Fruit fly (Drosophila melanogaster): ENCODE measurements around the gene Brd.

The Brd gene

dm6 chr3L:14982675-14983084 is 10.2 kb downstream of the Brd start, which contains the start of gene CG5114 (continued):
- TF ChIP-seq CG17568 (GFP tag; optimal IDR thresholded peaks at IDR 0.05): no peak
- peak; percentile 84 for TF ChIP-seq inv (GFP tag; IDR thresholded peaks at IDR 0.05; ENCODE audit: partially characterized antibody)
- no peak for TF ChIP-seq gce (GFP tag; IDR thresholded peaks at IDR 0.05)
- TF ChIP-seq CG4730 (GFP tag; IDR thresholded peaks at IDR 0.05): no peak
- TF ChIP-seq CG30431 (GFP tag; optimal IDR thresholded peaks at IDR 0.05): no peak
- TF ChIP-seq E2f1 (GFP tag; IDR thresholded peaks at IDR 0.05): no peak
- TF ChIP-seq wek (GFP tag; optimal IDR thresholded peaks at IDR 0.05): no peak
- peak; percentile 33 for TF ChIP-seq CG4424 (GFP tag; optimal IDR thresholded peaks at IDR 0.05)
- TF ChIP-seq CG6683 (GFP tag; optimal IDR thresholded peaks at IDR 0.05): no peak
- peak; percentile 22 for TF ChIP-seq CG9817 (tag; optimal IDR thresholded peaks at IDR 0.05)
- peak; percentile 43 for TF ChIP-seq Mad (GFP tag; optimal IDR thresholded peaks at IDR 0.05)
- TF ChIP-seq gsb-n (tag; optimal IDR thresholded peaks at IDR 0.05): peak; percentile 39
- peak; percentile 14 for TF ChIP-seq CG17359 (tag; optimal IDR thresholded peaks at IDR 0.05)
- no peak for TF ChIP-seq CG16779 (GFP tag; IDR thresholded peaks at IDR 0.05)
- TF ChIP-seq nom (GFP tag; optimal IDR thresholded peaks at IDR 0.05): no peak
- TF ChIP-seq Pdp1 (GFP tag; optimal IDR thresholded peaks at IDR 0.05): peak in 1 of 2 experiments; percentile 48
- TF ChIP-seq Gsc (GFP tag; IDR thresholded peaks at IDR 0.05): no peak
- TF ChIP-seq Ets65A (GFP tag): peak; percentile 32
- TF ChIP-seq NK7.1 (GFP tag; optimal IDR thresholded peaks at IDR 0.05): peak; percentile 4
- TF ChIP-seq CG5180 (GFP tag; optimal IDR thresholded peaks at IDR 0.05): no peak
- no peak for TF ChIP-seq bowl (GFP tag; IDR thresholded peaks at IDR 0.05)
- peak; percentile 99 for TF ChIP-seq CG10267 (tag; optimal IDR thresholded peaks at IDR 0.05)
- TF ChIP-seq knrl (GFP tag; IDR thresholded peaks at IDR 0.05; ENCODE audit: partially characterized antibody): peak; percentile 87
- TF ChIP-seq CG6254 (GFP tag; optimal IDR thresholded peaks at IDR 0.05): no peak
- TF ChIP-seq al (GFP tag; IDR thresholded peaks at IDR 0.05): peak; percentile 17; the same call in 1 of the 2 replicates
- no peak for TF ChIP-seq CG14667 (GFP tag; IDR thresholded peaks at IDR 0.05)
- TF ChIP-seq GATAe (GFP tag; conservative IDR thresholded peaks at IDR 0.05): no peak
- peak; percentile 17 for TF ChIP-seq gcm (GFP tag; optimal IDR thresholded peaks at IDR 0.05)
- TF ChIP-seq Ada2b (GFP tag; IDR thresholded peaks at IDR 0.05): no peak; the same call in 1 of the 2 replicates
- no peak for TF ChIP-seq z (GFP tag; IDR thresholded peaks at IDR 0.05)
- peak; percentile 36 for TF ChIP-seq CG3281 (GFP tag; optimal IDR thresholded peaks at IDR 0.05)
- TF ChIP-seq CG4360 (GFP tag; IDR thresholded peaks at IDR 0.05): no peak
- TF ChIP-seq dimm (GFP tag; IDR thresholded peaks at IDR 0.05): no peak
- TF ChIP-seq sens-2 (GFP tag; IDR thresholded peaks at IDR 0.05): no peak
- no peak for TF ChIP-seq CG10959 (GFP tag; IDR thresholded peaks at IDR 0.05)
- no peak for TF ChIP-seq ttk (GFP tag; IDR thresholded peaks at IDR 0.05)
- TF ChIP-seq CG9215 (GFP tag; IDR thresholded peaks at IDR 0.05): no peak
- no peak for TF ChIP-seq ranshi (GFP tag; IDR thresholded peaks at IDR 0.05)
- no peak for TF ChIP-seq Oaz (GFP tag; IDR thresholded peaks at IDR 0.05)
- peak; percentile 68 for TF ChIP-seq phol (tag; optimal IDR thresholded peaks at IDR 0.05)
- peak; percentile 59 for TF ChIP-seq twi (tag; optimal IDR thresholded peaks at IDR 0.05)
- TF ChIP-seq Dp (GFP tag; optimal IDR thresholded peaks at IDR 0.05): peak; percentile 99
- TF ChIP-seq prd (optimal IDR thresholded peaks at IDR 0.05): no peak
- TF ChIP-seq prd (GFP tag; IDR thresholded peaks at IDR 0.05): no peak
- no peak for TF ChIP-seq ac (GFP tag; optimal IDR thresholded peaks at IDR 0.05)
- no peak for TF ChIP-seq ham (GFP tag; IDR thresholded peaks at IDR 0.05)
- TF ChIP-seq Xbp1 (GFP tag; optimal IDR thresholded peaks at IDR 0.05): peak; percentile 62
- TF ChIP-seq Hand (GFP tag; optimal IDR thresholded peaks at IDR 0.05): no peak
- no peak for TF ChIP-seq CG11723 (GFP tag; optimal IDR thresholded peaks at IDR 0.05)
- peak; percentile 72 for TF ChIP-seq Sin3A (optimal IDR thresholded peaks at IDR 0.05)
- TF ChIP-seq hb (GFP tag; IDR thresholded peaks at IDR 0.05; ENCODE audit: partially characterized antibody): peak; percentile 87; the same call in 2 of the 3 replicates
- peak; percentile 33 for TF ChIP-seq onecut (GFP tag; IDR thresholded peaks at IDR 0.05)
